Fruit fly (Drosophila melanogaster) whole organism, larva: Measurements from ENCODE around the gene CG9586.
A peak's percentile ranks its signal among the peaks of the same experiment; 100 is the strongest.

Source experiments
- noc ChIP-seq: fragments of 200-800 bp; sonication (Bioruptor generic); optimal IDR thresholded peaks from 3 replicates; lab custom pipeline; 2019; ENCODE audit warnings: missing biosample characterization, mild to moderate bottlenecking, missing genetic modification characterization, moderate library complexity

CG9586 gene

DNA sequence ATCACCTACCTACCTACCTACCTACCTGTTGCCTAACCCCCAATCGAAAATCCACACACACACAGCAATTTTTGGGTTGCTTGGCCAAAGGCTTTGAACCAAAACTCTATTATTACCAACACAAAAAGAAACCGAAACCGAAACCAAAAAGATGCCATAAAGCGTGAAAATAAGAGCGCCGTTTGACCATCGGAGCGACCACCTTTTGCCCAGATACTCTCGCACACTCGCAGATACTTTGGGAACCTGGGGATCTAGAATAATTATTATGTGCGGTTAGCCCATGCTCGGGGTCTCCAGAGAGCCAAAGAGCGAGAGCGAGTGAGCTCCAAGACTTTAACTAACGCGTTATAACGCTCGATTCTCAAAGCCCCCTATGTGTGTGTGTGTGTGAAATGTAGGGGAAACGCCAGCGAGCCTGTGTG, 16.2 kb upstream of the CG9586 start:
- TF ChIP-seq noc (tag; lab: Kevin White, UChicago): peak; percentile 32

DNA sequence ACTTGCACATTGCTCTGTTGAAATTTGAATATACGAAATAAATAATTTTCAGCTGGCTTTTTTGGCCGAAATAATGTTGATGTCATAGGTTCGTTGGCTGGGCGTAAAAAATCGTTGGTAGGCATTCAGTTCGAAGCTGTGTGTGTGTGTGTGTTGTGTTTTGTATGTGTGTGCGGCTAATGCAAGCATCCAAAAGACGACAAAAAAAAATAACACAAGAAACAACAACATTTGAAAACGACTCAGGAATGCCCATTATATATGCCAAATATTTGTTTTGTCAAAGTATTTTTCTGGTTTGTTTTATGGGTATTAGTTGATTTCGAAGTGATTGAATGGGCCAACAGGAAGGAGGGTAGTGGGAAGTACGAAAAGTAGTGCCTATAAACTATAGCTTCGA, 15.4 kb upstream of the CG9586 start:
- no peak for TF ChIP-seq noc (tag; lab: Kevin White, UChicago)

dm6 chr2L:9179285-9179684, 13.0 kb upstream of the CG9586 start:
- peak; percentile 80 for TF ChIP-seq noc (tag; lab: Kevin White, UChicago)

- TF ChIP-seq noc (tag; lab: Kevin White, UChicago): no peak
Observed at dm6 chr2L:9178445-9179122, 12.3 kb upstream of the CG9586 start.

DNA sequence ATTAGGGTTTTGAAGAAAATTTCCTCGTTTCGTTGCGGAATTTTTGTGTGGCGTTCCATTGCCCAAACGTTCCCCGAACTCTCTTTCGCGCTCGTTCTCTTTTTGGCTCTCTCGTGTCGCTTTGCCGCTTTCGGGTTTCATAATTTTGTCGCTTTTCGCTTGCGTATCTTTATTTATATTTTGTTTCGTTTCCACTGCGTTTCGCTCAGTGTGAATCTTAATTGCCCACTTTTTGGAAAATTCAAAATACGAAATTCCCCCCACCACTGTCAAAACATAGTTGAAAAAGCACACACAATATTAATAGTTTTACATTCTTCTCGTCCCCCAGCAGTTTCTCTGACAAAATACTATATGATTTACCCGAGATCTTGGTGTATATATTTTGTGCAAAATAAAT, 10.5 kb upstream of the CG9586 start:
- TF ChIP-seq noc (tag; lab: Kevin White, UChicago): no peak

DNA sequence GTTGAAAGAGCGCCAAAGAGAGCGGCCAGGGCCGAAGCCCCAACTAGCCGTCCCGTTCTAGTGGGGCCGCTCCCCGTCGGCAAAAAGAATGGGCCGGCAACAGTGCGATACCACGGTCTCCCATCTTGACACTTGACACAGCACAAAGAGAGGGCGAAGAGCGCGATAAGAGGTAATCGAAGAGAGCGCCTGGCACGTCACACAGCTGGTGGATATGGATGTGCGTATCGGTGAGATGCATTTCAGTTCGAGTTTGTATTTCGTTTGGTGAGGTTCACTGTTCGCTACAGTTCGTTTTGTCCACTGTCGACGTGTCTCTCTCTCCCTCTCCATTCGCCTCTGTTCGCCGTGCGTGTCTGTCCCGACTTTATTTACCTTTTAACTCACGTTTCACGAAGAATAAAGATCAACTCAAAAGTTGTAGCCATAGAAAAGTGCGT, 9.8 kb upstream of the CG9586 start:
- peak; percentile 54 for TF ChIP-seq noc (tag; lab: Kevin White, UChicago)

- peak; percentile 49 for TF ChIP-seq noc (tag; lab: Kevin White, UChicago)
Observed at dm6 chr2L:9175172-9175571, 8.9 kb upstream of the CG9586 start.

dm6 chr2L:9173857-9174593, 7.7 kb upstream of the CG9586 start:
- TF ChIP-seq noc (tag; lab: Kevin White, UChicago): no peak

DNA sequence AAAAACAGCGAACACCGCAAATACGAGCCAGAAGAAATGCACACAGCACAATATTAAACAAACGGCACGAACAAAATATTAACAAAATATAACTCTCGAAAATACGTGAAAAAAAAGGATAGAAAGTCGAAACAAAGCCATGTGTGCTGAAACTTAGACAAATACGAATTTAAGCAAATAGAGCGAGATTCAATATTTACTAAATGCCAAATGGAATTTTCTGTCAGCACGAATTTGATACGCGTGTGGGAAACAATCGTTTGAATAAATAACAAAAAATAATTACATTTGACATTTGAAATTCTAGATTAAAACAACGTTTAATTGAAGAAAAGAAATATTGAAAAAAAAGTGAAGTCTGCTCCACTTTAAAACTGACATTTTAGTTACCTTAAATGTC, 7.0 kb upstream of the CG9586 start:
- peak; percentile 56 for TF ChIP-seq noc (tag; lab: Kevin White, UChicago)

- TF ChIP-seq noc (tag; lab: Kevin White, UChicago): no peak
Observed at dm6 chr2L:9172866-9173265, 6.6 kb upstream of the CG9586 start.

dm6 chr2L:9168014-9168651, 1.8 kb upstream of the CG9586 start:
- peak; percentile 80 for TF ChIP-seq noc (tag; lab: Kevin White, UChicago)

- TF ChIP-seq noc (tag; lab: Kevin White, UChicago): no peak
Observed at dm6 chr2L:9167001-9167400, 687 bp upstream of the CG9586 start.

DNA sequence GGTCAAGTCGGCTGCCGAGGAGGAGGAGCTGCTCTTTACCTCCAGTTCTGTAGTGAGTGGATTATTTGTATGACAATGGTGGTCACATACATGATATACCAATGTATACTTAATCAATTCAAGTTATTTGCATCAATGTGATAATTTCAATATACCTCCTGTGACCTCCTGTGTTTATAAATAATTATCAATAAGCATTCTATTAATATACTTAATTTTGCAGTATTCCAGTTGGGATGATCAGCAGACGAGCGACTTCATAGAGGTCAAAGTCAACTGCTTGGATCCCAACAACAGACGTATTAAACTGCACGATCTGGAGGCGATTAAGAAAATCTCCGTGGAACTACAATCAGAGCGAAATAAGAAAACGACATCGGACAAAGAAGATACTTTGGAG, 1.5 kb downstream of the CG9586 start:
- no peak for TF ChIP-seq noc (tag; lab: Kevin White, UChicago)

dm6 chr2L:9163935-9164334, 2.4 kb downstream of the CG9586 start, which contains the start of gene CG13108:
Gene CG13108, plus strand, starts transcription at chr2L:9164235.
- TF ChIP-seq noc (tag; lab: Kevin White, UChicago): no peak

- TF ChIP-seq noc (tag; lab: Kevin White, UChicago): no peak
Observed at dm6 chr2L:9160090-9160489, 6.2 kb downstream of the CG9586 start.

DNA sequence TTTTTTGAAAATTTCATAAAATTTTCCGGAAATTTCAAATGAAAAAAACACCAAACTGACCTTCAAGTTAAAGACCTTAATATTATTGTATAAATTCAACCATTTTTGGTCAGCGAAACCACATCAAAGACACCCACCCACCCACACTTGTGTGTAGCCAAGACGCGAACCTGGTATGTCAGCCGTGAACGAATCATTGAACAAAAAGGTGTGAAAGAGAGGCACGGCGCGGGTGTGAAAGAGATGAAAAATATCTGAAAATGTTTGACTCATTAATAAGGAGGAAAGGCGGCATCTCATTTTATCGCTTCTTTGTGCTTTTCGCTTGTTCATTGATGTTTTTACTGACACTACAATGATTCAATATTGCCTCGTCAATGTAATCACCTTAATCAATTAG, 8.0 kb downstream of the CG9586 start:
- TF ChIP-seq noc (tag; lab: Kevin White, UChicago): no peak
